Worm (Caenorhabditis elegans) whole organism, young adult: Measurements from ENCODE around the gene nhr-207.

Source experiments
- lin-40 ChIP-seq: sonication (generic microtip); optimal IDR thresholded peaks from 2 replicates; lab custom pipeline; 2016; ENCODE audit warnings: missing genetic modification characterization, mild to moderate bottlenecking, missing compliant biosample characterization, missing genotype, missing genetic modification reagents
- madf-3 ChIP-seq: fragments of 200-800 bp; sonication (Bioruptor generic); IDR thresholded peaks from 2 replicates; pipeline ENCODE4 v1.3.6; 2022; ENCODE audit warnings: missing genetic modification reagents, missing genetic modification characterization, missing compliant biosample characterization
- snpc-1.1 ChIP-seq: sonication (generic microtip); optimal IDR thresholded peaks from 2 replicates; lab custom pipeline; 2017; ENCODE audit warnings: missing genetic modification characterization, mild to moderate bottlenecking, missing compliant biosample characterization, antibody characterized with exemption, moderate library complexity, missing genotype, missing genetic modification reagents; ENCODE audit not compliant: insufficient read depth

DNA sequence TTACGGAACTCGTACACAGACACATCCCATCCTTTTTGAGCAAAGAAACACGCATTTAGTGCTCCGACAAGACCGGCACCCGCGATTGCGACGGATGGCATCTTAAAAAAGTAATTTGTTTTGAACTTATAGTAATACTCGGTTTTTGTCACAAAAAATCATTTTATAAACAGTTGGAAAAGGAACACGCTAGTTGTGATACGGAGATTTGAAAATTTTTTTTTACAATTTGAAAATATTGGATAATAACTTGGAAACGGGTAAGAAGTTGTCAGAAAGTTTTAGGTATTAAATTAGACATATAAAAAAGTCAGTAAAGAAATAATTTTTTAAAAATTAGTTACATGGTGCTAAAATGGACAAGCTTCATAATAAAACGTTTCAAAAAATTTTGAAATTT is 25.5 kb upstream of the nhr-207 start, which contains the start of gene kmo-1:
- TF ChIP-seq lin-40 (tag; lab: Kevin White, UChicago), result no peak
- no peak for TF ChIP-seq madf-3 (GFP tag; lab: Robert Waterston, UW)
- no peak for TF ChIP-seq snpc-1.1 (tag; lab: Kevin White, UChicago)
